Worm (Caenorhabditis elegans) whole organism, mixed stage, embryonic: ENCODE results near the gene ZK218.1.

Experiments
- flh-1 ChIP-seq: fragments of 200-800 bp; sonication (Bioruptor generic); optimal IDR thresholded peaks from 2 replicates; lab custom pipeline; 2018; ENCODE audit warnings: mild to moderate bottlenecking, missing genetic modification characterization, moderate library complexity, missing compliant biosample characterization
- nhr-12 ChIP-seq: fragments of 150-350 bp; optimal IDR thresholded peaks from 2 replicates; lab custom pipeline; 2014; ENCODE audit warnings: missing biosample characterization, missing genetic modification characterization
- nhr-237 ChIP-seq: fragments of 150-350 bp; optimal IDR thresholded peaks from 2 replicates; lab custom pipeline; 2014; ENCODE audit warnings: missing biosample characterization, missing genetic modification characterization
- nhr-28 ChIP-seq: fragments of 150-350 bp; optimal IDR thresholded peaks from 2 replicates; lab custom pipeline; 2014; ENCODE audit warnings: missing biosample characterization, missing genetic modification characterization
- unc-62 ChIP-seq: fragments of 150-350 bp; optimal IDR thresholded peaks from 2 replicates; lab custom pipeline; 2014; ENCODE audit warnings: missing biosample characterization, missing genetic modification reagents, missing genetic modification characterization

ce11 chrV:17077889-17078288, 14.5 kb upstream of the ZK218.1 start, which contains the start of gene T05E12.3:
- TF ChIP-seq nhr-28 (no peak), unc-62 (no peak), flh-1 (GFP tag; lab: Kevin White, UChicago) (no peak), nhr-12 (tag; lab: Kevin White, UChicago) (no peak), nhr-237 (tag; lab: Kevin White, UChicago) (no peak)
